Fruit fly (Drosophila melanogaster): ENCODE results near the gene CG43317.

CG43317 gene

dm6 chr3R:15792427-15792826, 41.8 kb downstream of the CG43317 start, which contains the start of gene Acyp2 (continued):
- no peak for TF ChIP-seq lola (GFP tag; optimal IDR thresholded peaks at IDR 0.05)
- peak; percentile 53; the same call in 2 of the 3 replicates for TF ChIP-seq CG6791 (GFP tag; IDR thresholded peaks at IDR 0.05; ENCODE audit: partially characterized antibody)
- TF ChIP-seq CG10431 (GFP tag; optimal IDR thresholded peaks at IDR 0.05) = no peak
- no peak for TF ChIP-seq tio (GFP tag; optimal IDR thresholded peaks at IDR 0.05)
- TF ChIP-seq CrebB (tag; optimal IDR thresholded peaks at IDR 0.05) = no peak
- TF ChIP-seq nerfin-2 (GFP tag; IDR thresholded peaks at IDR 0.05; ENCODE audit: partially characterized antibody) = no peak
- TF ChIP-seq h (optimal IDR thresholded peaks at IDR 0.05) = no peak
- no peak for TF ChIP-seq p53 (GFP tag; optimal IDR thresholded peaks at IDR 0.05)
- no peak for TF ChIP-seq CG10543 (GFP tag; optimal IDR thresholded peaks at IDR 0.05)
- no peak for TF ChIP-seq CG14860 (GFP tag; IDR thresholded peaks at IDR 0.05; ENCODE audit: partially characterized antibody)
- no peak for TF ChIP-seq Drgx (GFP tag; IDR thresholded peaks at IDR 0.05)
- TF ChIP-seq CG6272 (GFP tag; IDR thresholded peaks at IDR 0.05) = no peak
- TF ChIP-seq CG17359 (tag; optimal IDR thresholded peaks at IDR 0.05) = no peak
- no peak for TF ChIP-seq danr (GFP tag; IDR thresholded peaks at IDR 0.05)
- peak; percentile 40; the same call in 2 of the 3 replicates for TF ChIP-seq CG34224 (GFP tag; IDR thresholded peaks at IDR 0.05; ENCODE audit: partially characterized antibody)
- no peak for TF ChIP-seq wor (GFP tag; IDR thresholded peaks at IDR 0.05)
- TF ChIP-seq yki (optimal IDR thresholded peaks at IDR 0.05) = no peak
- peak; percentile 41 for TF ChIP-seq CG12391 (tag; optimal IDR thresholded peaks at IDR 0.05)
- TF ChIP-seq CG12155 (GFP tag; optimal IDR thresholded peaks at IDR 0.05) = peak; percentile 50
- no peak for TF ChIP-seq CG13123 (GFP tag; optimal IDR thresholded peaks at IDR 0.05)
- TF ChIP-seq CG6654 (GFP tag; optimal IDR thresholded peaks at IDR 0.05) = no peak
- TF ChIP-seq sens-2 (GFP tag; IDR thresholded peaks at IDR 0.05) = no peak
- no peak for TF ChIP-seq CG18599 (GFP tag; optimal IDR thresholded peaks at IDR 0.05)
- no peak for TF ChIP-seq Neu2 (GFP tag; optimal IDR thresholded peaks at IDR 0.05; ENCODE audit: borderline replicate concordance)
- no peak for TF ChIP-seq kah (GFP tag; optimal IDR thresholded peaks at IDR 0.05)
- TF ChIP-seq CG30020 (tag; optimal IDR thresholded peaks at IDR 0.05) = peak; percentile 8
- TF ChIP-seq CG2199 (GFP tag; IDR thresholded peaks at IDR 0.05) = peak; percentile 75; the same call in 2 of the 3 replicates
- no peak for TF ChIP-seq gro (GFP tag; optimal IDR thresholded peaks at IDR 0.05)
- no peak for TF ChIP-seq prd (optimal IDR thresholded peaks at IDR 0.05)
- TF ChIP-seq prd (GFP tag; IDR thresholded peaks at IDR 0.05) = peak; percentile 43; the same call in 1 of the 3 replicates
- no peak for TF ChIP-seq bsh (GFP tag; optimal IDR thresholded peaks at IDR 0.05)
- TF ChIP-seq cad (GFP tag; optimal IDR thresholded peaks at IDR 0.05) = no peak
- peak; percentile 66 for TF ChIP-seq E2f2 (GFP tag; IDR thresholded peaks at IDR 0.05)
- no peak for TF ChIP-seq dati (GFP tag; IDR thresholded peaks at IDR 0.05)
- TF ChIP-seq ash1 (GFP tag; optimal IDR thresholded peaks at IDR 0.05) = no peak
- TF ChIP-seq CG6254 (GFP tag; optimal IDR thresholded peaks at IDR 0.05) = no peak
- no peak for TF ChIP-seq CG1529 (GFP tag; optimal IDR thresholded peaks at IDR 0.05)
- TF ChIP-seq hkb (optimal IDR thresholded peaks at IDR 0.05) = no peak
- TF ChIP-seq hkb (GFP tag; IDR thresholded peaks at IDR 0.05) = 0 out of 2 replicates have a peak, but pooled peaks have one; percentile 13
- no peak for TF ChIP-seq Atf6 (GFP tag; IDR thresholded peaks at IDR 0.05)
- no peak for TF ChIP-seq CG15073 (GFP tag; optimal IDR thresholded peaks at IDR 0.05)
- peak; percentile 63 for TF ChIP-seq Hmr (GFP tag; optimal IDR thresholded peaks at IDR 0.05)
- peak; percentile 32 for TF ChIP-seq tup (GFP tag; optimal IDR thresholded peaks at IDR 0.05)
- TF ChIP-seq dm (GFP tag; optimal IDR thresholded peaks at IDR 0.05) = peak; percentile 9
- TF ChIP-seq CG10565 (GFP tag; optimal IDR thresholded peaks at IDR 0.05) = no peak
- peak; percentile 8 for TF ChIP-seq shn (GFP tag; optimal IDR thresholded peaks at IDR 0.05)
- no peak for TF ChIP-seq CG6175 (GFP tag; IDR thresholded peaks at IDR 0.05)
- TF ChIP-seq CG3163 (GFP tag; optimal IDR thresholded peaks at IDR 0.05) = no peak
- TF ChIP-seq CG10267 (tag; optimal IDR thresholded peaks at IDR 0.05) = peak; percentile 44
- TF ChIP-seq ATbp (GFP tag; optimal IDR thresholded peaks at IDR 0.05) = no peak
- TF ChIP-seq E2f1 (GFP tag; IDR thresholded peaks at IDR 0.05) = no peak

All from whole organism, embryonic.